Worm (Caenorhabditis elegans): Measurements from ENCODE around the gene wdr-5.1.

Gene wdr-5.1

DNA sequence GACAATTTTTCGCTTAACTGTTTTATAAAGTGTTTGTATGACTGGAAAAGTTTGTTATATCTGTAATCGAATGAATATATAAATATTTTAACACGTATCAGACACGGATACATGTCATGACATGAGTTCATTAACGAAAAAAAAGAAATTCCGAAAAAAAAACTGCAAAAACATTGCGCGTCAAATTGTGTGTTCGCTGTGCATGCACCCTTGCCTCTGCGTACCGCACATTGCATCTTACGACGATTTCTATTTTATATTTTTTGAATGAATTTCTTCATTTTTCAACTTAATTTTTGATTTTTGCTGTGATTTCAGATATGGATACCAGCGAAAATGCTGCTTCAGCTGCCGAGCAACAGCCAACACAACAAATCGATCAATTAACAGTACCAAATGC is at the start of gene wdr-5.1:
Gene wdr-5.1 (plus strand): TSS at position 319 of the 400 bp plus-strand sequence.
- no peak for TF ChIP-seq unc-62 (GFP tag; optimal IDR thresholded peaks at IDR 0.05)

DNA sequence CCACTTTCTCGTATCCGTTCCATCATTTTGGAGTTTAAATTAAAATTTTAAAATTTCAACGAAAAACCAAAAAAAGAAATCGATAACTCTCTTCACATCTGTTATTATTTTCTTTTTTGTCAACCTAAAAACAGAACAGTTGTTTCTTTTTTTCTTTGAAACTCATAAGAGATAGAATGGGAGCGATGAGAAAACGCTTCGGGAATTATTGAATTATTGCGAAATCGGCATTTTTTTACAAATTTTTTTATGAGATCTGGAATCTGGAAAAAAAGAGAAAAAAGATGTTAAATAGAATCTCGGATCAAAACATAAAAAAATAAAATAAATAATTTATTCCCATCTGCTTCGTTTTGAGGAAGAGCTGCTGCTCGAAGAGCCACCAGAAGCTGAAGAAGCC is 47.6 kb upstream of the wdr-5.1 start, which contains the start of gene C46F11.5:
Gene C46F11.5 (minus strand): TSS at position 128 of the 400 bp plus-strand sequence.
- no peak for TF ChIP-seq unc-62 (GFP tag; optimal IDR thresholded peaks at IDR 0.05)

DNA sequence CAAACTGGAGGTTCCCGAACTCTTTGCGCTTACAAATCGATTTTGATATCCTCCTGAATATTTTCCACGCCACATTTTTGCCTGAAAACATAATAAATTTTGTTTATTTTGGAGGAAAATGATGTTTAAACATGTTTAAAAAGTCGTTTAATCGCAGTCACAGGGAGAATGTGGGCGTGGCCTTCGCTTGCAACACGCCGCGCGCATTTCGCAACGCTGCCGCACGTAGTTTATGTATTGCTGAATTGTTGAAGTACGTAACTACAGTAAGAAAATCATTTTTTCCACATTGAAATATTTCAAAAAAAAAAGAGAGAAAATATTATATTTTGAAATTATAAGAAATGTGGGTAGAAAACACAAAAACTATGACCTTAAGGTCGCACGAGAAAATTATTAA is 40.9 kb upstream of the wdr-5.1 start, which contains the start of gene C46F11.4:
Gene C46F11.4 (minus strand): TSS at position 81 of the 400 bp plus-strand sequence.
- TF ChIP-seq unc-62 (GFP tag; optimal IDR thresholded peaks at IDR 0.05), result no peak

DNA sequence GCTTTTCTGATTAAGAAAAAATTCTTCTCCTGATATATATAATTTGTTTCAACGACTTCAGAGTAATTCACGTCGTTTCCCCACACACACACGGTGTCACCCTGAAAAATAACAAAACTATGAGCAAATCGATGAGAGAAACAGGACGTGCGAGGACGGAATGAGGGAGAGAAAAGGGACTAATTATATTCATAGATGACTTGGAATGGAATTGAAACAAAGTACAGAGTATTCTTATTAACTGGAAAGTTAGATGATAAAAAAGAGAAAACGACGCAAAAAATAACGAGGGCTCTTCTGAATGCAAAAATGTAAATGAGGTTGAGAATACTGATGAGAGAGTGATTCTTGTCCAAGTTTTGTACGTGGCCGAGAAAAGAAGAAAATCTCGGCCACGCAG is 34.7 kb upstream of the wdr-5.1 start, which contains the start of gene C46F11.6:
Gene C46F11.6 (minus strand): TSS at position 101 of the 400 bp plus-strand sequence.
- no peak for TF ChIP-seq unc-62 (GFP tag; optimal IDR thresholded peaks at IDR 0.05)

DNA sequence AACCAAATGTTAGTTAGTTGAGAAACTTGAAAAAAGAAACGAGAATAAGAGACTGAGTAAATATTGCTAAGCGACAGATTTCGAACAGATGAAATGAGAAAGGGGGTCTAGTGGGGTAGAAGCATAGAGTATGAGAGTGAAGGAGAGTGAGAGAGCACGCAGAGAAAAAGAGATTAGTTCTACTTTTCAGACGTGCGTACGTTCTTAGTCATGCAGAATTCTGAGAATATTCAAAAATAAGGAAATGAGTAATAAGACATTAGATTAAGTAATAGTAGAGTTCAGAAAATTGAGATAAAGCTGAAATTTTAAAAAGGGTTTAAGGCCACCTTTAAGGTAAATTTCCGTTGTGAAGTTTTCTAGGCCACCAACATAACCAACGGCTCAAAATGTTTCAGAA is 34.1 kb upstream of the wdr-5.1 start:
- TF ChIP-seq unc-62 (GFP tag; optimal IDR thresholded peaks at IDR 0.05), result no peak

DNA sequence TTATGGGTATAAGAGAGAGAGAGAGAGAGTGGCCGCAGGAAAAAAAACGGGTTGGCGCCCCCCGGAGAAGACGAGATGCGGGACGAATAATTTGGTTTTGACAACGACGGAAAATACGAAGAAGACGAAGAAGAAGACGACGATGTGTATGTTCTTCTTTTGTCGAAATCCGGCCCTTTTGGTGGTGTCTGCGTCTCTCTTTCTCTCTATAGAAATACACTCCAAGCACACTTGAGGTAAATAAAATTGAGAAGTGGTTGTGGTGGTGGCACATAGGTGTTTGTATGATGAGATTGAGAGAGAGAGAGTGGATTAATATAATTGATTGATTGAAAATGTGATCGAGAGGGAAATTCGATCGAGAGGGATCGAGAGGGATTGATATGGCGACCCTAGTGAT is 32.2 kb upstream of the wdr-5.1 start:
- TF ChIP-seq unc-62 (GFP tag; optimal IDR thresholded peaks at IDR 0.05), result no peak

DNA sequence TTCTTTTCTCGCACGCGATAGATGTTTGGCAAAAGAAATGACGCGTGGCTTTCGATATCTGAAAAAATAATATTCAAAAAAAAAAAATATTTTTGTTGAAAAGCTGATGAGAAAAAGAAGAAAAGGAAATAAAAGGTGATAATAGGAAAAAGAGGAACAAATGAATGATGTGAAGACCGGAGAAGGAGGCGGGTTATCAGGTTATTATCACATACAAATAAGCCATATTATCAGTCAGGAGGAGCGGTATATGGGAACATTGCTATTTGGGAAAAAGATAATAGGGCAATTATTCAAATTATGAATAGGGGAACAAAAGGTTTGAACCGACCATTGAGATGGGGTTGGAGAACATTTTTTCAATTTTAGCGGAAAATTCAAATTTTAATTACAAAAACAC is 30.9 kb upstream of the wdr-5.1 start:
- no peak for TF ChIP-seq unc-62 (GFP tag; optimal IDR thresholded peaks at IDR 0.05)

DNA sequence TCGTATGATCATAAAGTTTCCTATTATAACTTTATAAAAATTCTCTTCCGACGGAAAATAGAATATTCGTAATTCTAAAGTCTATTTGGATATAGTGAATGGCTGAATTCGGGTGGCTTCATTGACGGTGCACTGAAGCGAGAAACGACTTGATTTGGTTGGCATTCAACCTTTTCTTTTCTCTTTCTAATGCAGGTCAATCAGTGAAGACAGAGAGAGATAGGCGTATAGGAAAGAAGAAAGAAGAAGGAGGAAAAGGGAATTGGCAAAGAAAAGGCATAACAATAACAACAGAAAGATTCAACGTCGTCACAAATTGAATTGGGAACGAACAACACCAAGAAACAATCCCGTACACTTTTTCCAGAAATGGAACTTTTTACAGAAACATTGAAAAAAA is 29.6 kb upstream of the wdr-5.1 start:
- TF ChIP-seq unc-62 (GFP tag; optimal IDR thresholded peaks at IDR 0.05), result no peak

DNA sequence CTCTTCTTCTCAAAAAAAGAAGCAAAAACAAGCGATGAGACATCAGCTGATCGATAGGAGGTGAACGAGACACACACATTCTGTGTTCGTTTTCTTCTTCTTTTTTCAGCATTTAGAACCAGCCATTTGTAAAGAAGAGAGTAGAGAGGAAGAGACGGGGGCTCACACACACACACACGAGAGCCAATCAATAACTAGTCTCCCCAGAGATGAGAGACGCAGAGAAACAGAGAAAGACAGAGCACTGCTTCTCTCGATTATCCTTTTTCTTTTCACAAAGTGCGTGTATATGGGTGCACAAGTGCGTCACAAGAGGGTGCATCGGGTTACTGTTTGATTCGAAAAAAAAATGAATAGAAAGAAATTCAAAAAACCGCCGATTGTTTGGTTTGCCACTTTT is 27.7 kb upstream of the wdr-5.1 start:
- no peak for TF ChIP-seq unc-62 (GFP tag; optimal IDR thresholded peaks at IDR 0.05)

DNA sequence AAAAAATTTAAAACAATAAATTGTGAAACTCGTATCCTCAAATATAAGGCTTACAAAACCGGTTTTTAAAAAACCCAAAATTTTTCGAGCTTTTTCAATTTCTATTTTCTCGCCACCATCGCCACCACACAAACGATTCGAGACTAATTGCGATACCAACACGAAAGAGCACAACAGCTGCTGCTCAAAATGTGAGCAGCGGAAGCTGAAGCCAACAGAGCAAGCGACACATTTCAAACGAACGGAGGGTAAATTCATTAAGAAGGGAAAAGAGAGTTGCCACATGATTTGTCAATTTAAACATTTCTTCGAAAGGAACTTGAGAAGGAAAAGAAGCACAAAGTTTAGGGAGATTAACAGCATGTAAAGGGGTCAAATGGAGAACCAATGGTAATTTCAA is 26.0 kb upstream of the wdr-5.1 start:
- no peak for TF ChIP-seq unc-62 (GFP tag; optimal IDR thresholded peaks at IDR 0.05)

DNA sequence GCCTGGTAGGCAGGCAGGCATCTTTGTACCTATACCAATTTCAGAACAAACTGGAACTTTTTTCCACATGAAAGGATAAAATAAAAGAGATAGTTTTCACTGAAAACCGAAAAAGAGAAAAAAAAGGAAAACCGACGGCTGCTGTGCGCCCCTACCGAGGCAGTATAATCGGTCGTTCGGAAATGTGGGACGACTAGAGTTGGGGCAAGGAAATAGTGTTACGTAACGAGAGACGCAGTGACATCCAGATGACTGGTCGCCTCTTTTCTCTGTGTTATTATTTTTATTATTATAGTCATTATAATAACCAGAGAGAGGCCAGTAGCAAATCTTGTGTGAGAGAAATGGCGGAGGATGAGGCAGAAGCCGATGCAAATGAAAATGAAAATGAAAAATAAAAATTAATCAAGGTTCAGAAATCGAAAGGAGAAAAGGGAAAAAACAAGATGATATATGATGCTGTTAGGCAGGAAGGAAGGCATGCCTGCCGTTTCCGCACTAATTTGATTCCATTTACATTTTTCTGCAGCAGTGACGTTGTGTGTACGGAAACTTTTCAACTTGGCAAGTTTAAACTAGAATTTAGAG is 23.6 kb upstream of the wdr-5.1 start:
- TF ChIP-seq unc-62 (GFP tag; optimal IDR thresholded peaks at IDR 0.05), result no peak

DNA sequence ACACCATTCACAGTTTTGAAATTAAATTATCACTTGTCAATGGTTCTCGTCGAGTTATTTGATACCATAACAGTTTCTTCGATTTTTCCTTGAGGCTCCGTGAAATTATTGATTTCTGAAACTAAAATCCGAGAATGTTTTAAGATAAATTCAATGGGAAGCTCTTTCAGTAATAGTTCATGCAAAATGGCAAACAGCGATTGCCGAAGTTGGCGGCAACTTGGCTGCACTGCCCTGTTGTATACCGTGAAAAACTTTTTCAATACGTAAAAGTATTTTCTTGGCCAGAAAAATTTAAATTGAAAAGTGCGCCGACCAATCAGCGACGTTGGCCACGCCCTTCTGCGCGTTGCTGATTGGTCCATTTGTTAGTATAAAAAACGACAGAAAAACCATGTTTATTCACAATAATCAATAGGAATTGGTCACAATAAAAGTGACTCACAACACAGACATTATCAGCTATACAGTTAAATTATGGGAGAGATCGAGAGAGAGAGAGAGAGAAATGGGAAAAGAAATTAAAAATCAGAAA is 22.1 kb upstream of the wdr-5.1 start:
- no peak for TF ChIP-seq unc-62 (GFP tag; optimal IDR thresholded peaks at IDR 0.05)

DNA sequence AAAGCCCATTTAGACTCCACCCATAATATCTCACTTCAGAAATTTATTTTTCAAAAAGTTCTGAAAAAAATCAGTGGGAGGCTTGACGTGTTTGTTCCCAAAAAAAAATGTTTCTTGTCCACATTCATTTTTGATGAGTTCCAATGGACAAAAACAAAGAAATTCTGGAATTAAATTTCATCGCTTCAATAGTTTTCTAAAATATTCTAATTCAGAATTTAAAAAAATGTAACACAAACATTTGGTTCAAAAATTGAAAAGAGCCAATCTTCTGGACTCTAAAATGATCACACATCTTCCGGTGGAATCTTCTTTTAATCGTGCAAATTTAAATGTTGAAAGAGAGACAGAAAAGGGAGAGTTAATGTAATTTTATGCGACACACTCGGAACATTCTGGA is 12.6 kb upstream of the wdr-5.1 start:
- no peak for TF ChIP-seq unc-62 (GFP tag; optimal IDR thresholded peaks at IDR 0.05)

DNA sequence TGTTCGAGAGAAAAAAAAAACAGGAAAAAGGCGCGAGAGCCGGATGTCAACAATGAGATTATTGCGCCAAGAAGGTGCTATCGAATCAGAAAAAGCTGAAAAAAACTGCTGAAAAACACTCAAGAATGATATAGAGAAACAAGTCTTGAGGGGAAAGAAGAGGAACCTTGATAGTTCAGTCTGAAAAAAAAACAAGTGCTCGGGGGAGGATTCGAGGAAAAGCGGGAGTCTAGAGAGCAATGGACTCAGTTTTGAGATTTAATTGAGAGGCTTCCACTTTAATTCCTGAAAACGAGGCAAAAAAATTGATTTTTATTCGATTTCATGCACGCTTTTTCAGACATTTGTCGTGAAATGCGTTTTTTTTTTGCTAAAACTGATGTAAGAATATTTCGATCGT is 10.5 kb upstream of the wdr-5.1 start, which contains the start of gene npr-15:
Gene npr-15 (minus strand): TSS at position 101 of the 400 bp plus-strand sequence.
- TF ChIP-seq unc-62 (GFP tag; optimal IDR thresholded peaks at IDR 0.05), result no peak

DNA sequence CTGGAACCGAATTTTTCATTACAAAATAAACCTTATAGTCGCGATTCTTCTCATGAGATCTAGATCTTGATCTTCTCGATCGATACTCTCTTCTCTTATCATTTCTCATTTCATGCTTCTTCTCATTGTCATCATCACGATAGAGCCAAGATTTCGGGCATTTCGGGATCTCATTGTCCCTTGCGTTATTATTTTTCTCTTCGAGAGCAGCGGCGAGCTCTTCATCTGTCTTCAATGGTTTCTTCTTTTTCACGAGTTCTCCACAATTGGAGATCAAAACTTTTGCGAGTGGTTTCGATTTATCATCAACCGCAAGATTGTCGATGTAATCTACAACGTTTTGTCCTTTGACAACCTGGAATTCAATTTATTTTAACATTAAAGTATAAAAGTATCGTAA is 6.7 kb upstream of the wdr-5.1 start:
- no peak for TF ChIP-seq unc-62 (GFP tag; optimal IDR thresholded peaks at IDR 0.05)

DNA sequence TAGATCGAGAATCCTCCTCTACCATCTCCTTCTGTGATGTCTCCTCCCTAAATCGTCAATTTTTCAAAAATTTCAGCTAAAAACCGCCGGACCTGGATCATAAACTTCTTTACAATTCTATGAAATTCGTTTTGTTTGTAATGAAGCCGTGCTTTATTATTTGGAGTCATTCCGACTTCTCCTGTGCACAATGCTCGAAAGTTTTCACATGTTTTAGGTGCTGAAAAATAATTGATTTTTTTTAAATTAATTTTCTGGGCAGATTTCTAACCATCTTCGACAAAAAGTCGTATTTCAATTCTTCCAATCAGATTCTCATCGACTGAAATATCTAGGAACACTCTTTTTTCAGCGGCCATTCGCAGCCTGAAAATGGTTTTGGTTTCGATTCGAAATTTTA is 5.8 kb upstream of the wdr-5.1 start, which contains the start of gene cyn-9:
Gene cyn-9 (minus strand): TSS at position 366 of the 400 bp plus-strand sequence.
- no peak for TF ChIP-seq unc-62 (GFP tag; optimal IDR thresholded peaks at IDR 0.05)
